Fruit fly (Drosophila melanogaster) whole organism, prepupa: ENCODE results near the gene CG11409.
A peak's percentile ranks its signal among the peaks of the same experiment; 100 is the strongest.

Experiments used
- Blimp-1 ChIP-seq: fragments of 200-800 bp; sonication (Bioruptor generic); optimal IDR thresholded peaks from 3 replicates; lab custom pipeline; 2017; ENCODE audit warnings: missing biosample characterization, missing genetic modification characterization, mild to moderate bottlenecking, moderate library complexity, missing genetic modification reagents
- CG10631 ChIP-seq: fragments of 200-800 bp; sonication (Bioruptor generic); optimal IDR thresholded peaks from 2 replicates; lab custom pipeline; 2016; ENCODE audit warnings: missing biosample characterization, missing genetic modification characterization
- CG10669 ChIP-seq: fragments of 200-800 bp; sonication (Bioruptor generic); optimal IDR thresholded peaks from 3 replicates; lab custom pipeline; 2018; ENCODE audit warnings: missing biosample characterization, mild to moderate bottlenecking, missing genetic modification characterization, moderate library complexity
- CG11294 ChIP-seq: fragments of 200-800 bp; sonication (Bioruptor generic); IDR thresholded peaks from 2 replicates; pipeline ENCODE4 v1.3.6; 2022; ENCODE audit warnings: missing biosample characterization, missing genetic modification characterization
- CG11902 ChIP-seq: fragments of 200-800 bp; sonication (Bioruptor generic); optimal IDR thresholded peaks from 3 replicates; lab custom pipeline; 2016; ENCODE audit warnings: missing biosample characterization, missing genetic modification characterization
- CG1621 ChIP-seq: fragments of 200-800 bp; sonication (Bioruptor generic); optimal IDR thresholded peaks from 3 replicates; lab custom pipeline; 2018; ENCODE audit warnings: missing biosample characterization, mild to moderate bottlenecking, missing genetic modification characterization
- CG31627 ChIP-seq: fragments of 200-800 bp; sonication (Bioruptor generic); optimal IDR thresholded peaks from 3 replicates; lab custom pipeline; 2016; ENCODE audit warnings: missing biosample characterization, missing genetic modification characterization
- CG32006 ChIP-seq: fragments of 200-800 bp; sonication (Bioruptor generic); optimal IDR thresholded peaks from 3 replicates; lab custom pipeline; 2017; ENCODE audit warnings: missing biosample characterization, mild to moderate bottlenecking, missing genetic modification characterization
- CG34406 ChIP-seq: fragments of 200-800 bp; sonication (Bioruptor generic); optimal IDR thresholded peaks from 3 replicates; lab custom pipeline; 2016; ENCODE audit warnings: missing biosample characterization, missing genetic modification characterization
- CG4318 ChIP-seq: fragments of 200-800 bp; sonication (Bioruptor generic); optimal IDR thresholded peaks from 3 replicates; lab custom pipeline; 2017; ENCODE audit warnings: missing biosample characterization, mild to moderate bottlenecking, missing genetic modification characterization
- CG6163 ChIP-seq: fragments of 200-800 bp; sonication (Bioruptor generic); IDR thresholded peaks from 3 replicates; pipeline ENCODE4 v1.3.6; 2022; ENCODE audit warnings: missing biosample characterization, missing genetic modification characterization
- CG6808 ChIP-seq: fragments of 200-800 bp; sonication (Bioruptor generic); optimal IDR thresholded peaks from 3 replicates; lab custom pipeline; 2017; ENCODE audit warnings: missing biosample characterization, missing genetic modification characterization, mild to moderate bottlenecking, moderate library complexity, missing genetic modification reagents
- CG6854 ChIP-seq: fragments of 200-800 bp; sonication (Bioruptor generic); optimal IDR thresholded peaks from 2 replicates; lab custom pipeline; 2017; ENCODE audit warnings: missing biosample characterization, mild to moderate bottlenecking, missing genetic modification characterization
- CG7368 ChIP-seq: fragments of 200-800 bp; sonication (Bioruptor generic); optimal IDR thresholded peaks from 3 replicates; lab custom pipeline; 2016; ENCODE audit warnings: missing biosample characterization, missing genetic modification characterization
- CG8119 ChIP-seq: fragments of 200-800 bp; sonication (Bioruptor generic); IDR thresholded peaks from 3 replicates; pipeline ENCODE4 v1.3.6; 2022; ENCODE audit warnings: missing biosample characterization, missing genetic modification characterization
- Eip75B ChIP-seq: fragments of 200-800 bp; sonication (Bioruptor generic); optimal IDR thresholded peaks from 3 replicates; lab custom pipeline; 2016; ENCODE audit warnings: missing biosample characterization, missing genetic modification characterization
- Eip78C ChIP-seq: fragments of 200-800 bp; sonication (Bioruptor generic); peaks from one replicate; lab custom pipeline; 2016; ENCODE audit warnings: missing biosample characterization, missing genetic modification characterization
- Ets96B ChIP-seq: fragments of 200-800 bp; optimal IDR thresholded peaks from 2 replicates; lab custom pipeline; 2019; ENCODE audit warnings: missing biosample characterization, mild to moderate bottlenecking, missing genetic modification characterization, moderate library complexity
- Lpt ChIP-seq: fragments of 200-800 bp; sonication (Bioruptor generic); optimal IDR thresholded peaks from 3 replicates; lab custom pipeline; 2016; ENCODE audit warnings: missing biosample characterization, missing genetic modification characterization
- OdsH ChIP-seq: fragments of 200-800 bp; sonication (Bioruptor generic); optimal IDR thresholded peaks from 3 replicates; lab custom pipeline; 2016; ENCODE audit warnings: missing biosample characterization, missing genetic modification characterization
- Sox102F ChIP-seq: fragments of 200-800 bp; sonication (Bioruptor generic); optimal IDR thresholded peaks from 2 replicates; lab custom pipeline; 2016; ENCODE audit warnings: missing biosample characterization, mild to moderate bottlenecking, missing genetic modification characterization
- Sox15 ChIP-seq: fragments of 200-800 bp; sonication (Bioruptor generic); optimal IDR thresholded peaks from 3 replicates; lab custom pipeline; 2016; ENCODE audit warnings: missing biosample characterization, missing genetic modification characterization
- acj6 ChIP-seq: fragments of 200-800 bp; sonication (Bioruptor generic); optimal IDR thresholded peaks from 3 replicates; lab custom pipeline; 2016; ENCODE audit warnings: missing biosample characterization, missing genetic modification characterization
- dac ChIP-seq: fragments of 200-800 bp; sonication (Bioruptor generic); optimal IDR thresholded peaks from 2 replicates; lab custom pipeline; 2017; ENCODE audit warnings: missing biosample characterization, mild to moderate bottlenecking, missing genetic modification characterization
- dsx ChIP-seq: fragments of 200-800 bp; optimal IDR thresholded peaks from 3 replicates; lab custom pipeline; 2019; ENCODE audit warnings: missing biosample characterization, mild to moderate bottlenecking, missing genetic modification characterization, moderate library complexity; ENCODE audit not compliant: poor library complexity, severe bottlenecking
- eg ChIP-seq: fragments of 200-800 bp; sonication (Bioruptor generic); IDR thresholded peaks from 3 replicates; pipeline ENCODE4 v1.3.6; 2022; ENCODE audit warnings: missing biosample characterization, missing genetic modification characterization
- esn ChIP-seq: fragments of 200-800 bp; sonication (Bioruptor generic); optimal IDR thresholded peaks from 2 replicates; lab custom pipeline; 2016; ENCODE audit warnings: missing biosample characterization, mild to moderate bottlenecking, missing genetic modification characterization, moderate library complexity
- fd85E ChIP-seq: fragments of 200-800 bp; sonication (Bioruptor generic); optimal IDR thresholded peaks from 3 replicates; lab custom pipeline; 2016; ENCODE audit warnings: missing biosample characterization, missing genetic modification characterization
- fkh ChIP-seq: fragments of 200-800 bp; sonication (Bioruptor generic); optimal IDR thresholded peaks from 3 replicates; lab custom pipeline; 2017; ENCODE audit warnings: missing biosample characterization, mild to moderate bottlenecking, missing genetic modification characterization, moderate library complexity
- lz ChIP-seq: fragments of 200-800 bp; sonication (Bioruptor generic); optimal IDR thresholded peaks from 3 replicates; lab custom pipeline; 2016; ENCODE audit warnings: missing biosample characterization, missing genetic modification characterization
- net ChIP-seq: fragments of 200-800 bp; sonication (Bioruptor generic); optimal IDR thresholded peaks from 3 replicates; lab custom pipeline; 2016; ENCODE audit warnings: missing biosample characterization, missing genetic modification characterization
- pdm3 ChIP-seq: fragments of 200-800 bp; sonication (Bioruptor generic); optimal IDR thresholded peaks from 3 replicates; lab custom pipeline; 2016; ENCODE audit warnings: missing biosample characterization, missing genetic modification characterization
- salr ChIP-seq, 2 experiments: fragments of 200-800 bp; sonication (Bioruptor generic); optimal IDR thresholded peaks; 3 replicates each; lab custom pipeline; 2016 to 2018; ENCODE audit warnings: missing biosample characterization in 2 of 2, missing genetic modification characterization in 2 of 2, mild to moderate bottlenecking in 1 of 2
- spab ChIP-seq: fragments of 200-800 bp; sonication (Bioruptor generic); optimal IDR thresholded peaks from 2 replicates; lab custom pipeline; 2017; ENCODE audit warnings: missing biosample characterization, mild to moderate bottlenecking, missing genetic modification characterization, missing genetic modification reagents
- ss ChIP-seq, 2 experiments: fragments of 200-800 bp; sonication (Bioruptor generic); optimal IDR thresholded peaks; 2 replicates in 1 of 2; 3 replicates in 1 of 2; lab custom pipeline; 2017 to 2018; ENCODE audit warnings: mild to moderate bottlenecking in 2 of 2, missing biosample characterization in 2 of 2, missing genetic modification characterization in 2 of 2, moderate library complexity in 1 of 2
- svp ChIP-seq: fragments of 200-800 bp; sonication (Bioruptor generic); peaks from one replicate; lab custom pipeline; 2016; ENCODE audit warnings: missing biosample characterization, missing genetic modification characterization
- vri ChIP-seq: fragments of 200-800 bp; sonication (Bioruptor generic); optimal IDR thresholded peaks from 3 replicates; lab custom pipeline; 2016; ENCODE audit warnings: missing biosample characterization, mild to moderate bottlenecking, missing genetic modification characterization

Gene CG11409

DNA sequence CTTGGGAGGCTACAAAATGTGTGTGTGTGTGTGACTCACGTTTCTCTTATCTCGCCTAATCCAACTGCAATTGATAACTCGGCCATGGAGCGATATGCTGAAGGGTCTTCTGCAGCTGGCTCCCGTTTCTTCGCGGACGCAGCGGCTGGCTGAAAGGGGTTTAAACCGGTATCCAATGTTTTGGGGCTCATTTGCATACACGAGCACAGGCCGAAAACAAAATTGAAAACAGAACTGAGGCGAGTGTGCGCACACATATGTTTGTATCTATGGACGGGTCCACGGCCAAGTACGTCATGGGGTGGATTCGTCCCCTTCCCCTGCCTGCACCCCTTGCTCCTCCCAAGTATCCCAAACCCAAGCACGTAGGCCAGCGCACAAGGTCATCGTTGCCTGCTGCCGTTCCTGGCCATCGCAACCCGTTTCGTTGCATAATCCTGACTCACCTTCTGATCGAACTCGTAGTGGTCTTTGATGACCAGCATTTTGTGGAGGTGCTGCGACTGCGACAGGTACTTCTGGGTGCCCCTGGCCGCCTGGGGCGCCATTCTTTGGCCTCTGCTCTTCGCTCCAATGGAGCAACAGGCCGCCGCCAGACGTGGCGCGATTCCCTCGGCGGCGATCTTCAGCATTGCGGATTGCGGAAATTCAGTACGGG, 38.4 kb upstream of the CG11409 start:
- TF ChIP-seq CG11294 (GFP tag; lab: Robert Waterston, UW) = no peak
- peak; percentile 36 for TF ChIP-seq vri (GFP tag; lab: Kevin White, UChicago)

DNA sequence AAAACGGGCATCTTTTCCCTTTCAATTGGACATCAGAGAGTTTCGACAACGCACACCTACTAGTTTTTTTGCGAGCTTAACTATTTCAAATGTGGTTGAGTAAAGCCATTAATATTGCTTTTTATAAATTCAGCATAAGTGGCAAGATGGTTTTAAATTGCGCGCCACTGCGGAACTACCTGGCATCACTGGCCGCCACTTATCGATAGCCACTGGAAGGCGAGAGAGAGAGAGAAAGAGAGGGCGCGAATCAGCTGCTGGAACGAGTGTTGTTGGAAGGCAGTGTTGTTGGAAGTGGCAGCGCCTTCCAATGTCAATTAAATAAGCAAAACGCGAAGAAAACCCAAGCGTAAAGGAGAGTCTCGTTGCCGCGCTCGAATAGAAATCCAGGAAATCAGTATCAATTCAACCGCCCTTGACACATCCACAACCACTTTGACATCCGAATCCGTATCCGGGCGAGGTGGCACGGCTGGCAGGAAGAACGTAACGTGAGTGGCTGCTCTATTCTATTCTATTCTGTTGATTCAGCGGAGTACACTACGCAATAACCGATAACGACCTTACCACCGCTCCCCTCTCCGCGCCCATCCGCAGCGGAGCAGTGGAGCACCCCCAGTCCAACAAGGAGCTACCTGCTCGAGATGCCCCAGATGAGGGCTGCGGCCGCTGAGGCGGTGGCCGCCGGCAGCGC, 34.0 kb upstream of the CG11409 start, which contains the start of gene AMPKalpha:
AMPKalpha (plus strand) TSS at position 272 of the 694 bp plus-strand sequence.
- TF ChIP-seq salr (GFP tag; optimal IDR thresholded peaks at IDR 0.05; lab: Kevin White, UChicago) (no peak), CG11902 (GFP tag; lab: Kevin White, UChicago) (no peak), CG10669 (GFP tag; lab: Kevin White, UChicago) (no peak), vri (GFP tag; lab: Kevin White, UChicago) (no peak), Sox15 (GFP tag; lab: Kevin White, UChicago) (no peak), dac (GFP tag; lab: Kevin White, UChicago) (no peak), svp (GFP tag; lab: Kevin White, UChicago) (peak; percentile 62), ss (GFP tag; optimal IDR thresholded peaks at IDR 0.05; lab: Kevin White, UChicago) (no peak), lz (GFP tag; lab: Kevin White, UChicago) (no peak), acj6 (GFP tag; lab: Kevin White, UChicago) (no peak), CG10631 (GFP tag; lab: Kevin White, UChicago) (no peak), CG1621 (tag; lab: Kevin White, UChicago) (no peak), CG31627 (GFP tag; lab: Kevin White, UChicago) (no peak), Eip75B (GFP tag; lab: Kevin White, UChicago) (no peak), CG6808 (GFP tag; lab: Kevin White, UChicago) (peak; percentile 99), fd85E (no peak), Sox102F (GFP tag; lab: Kevin White, UChicago) (no peak), spab (no peak), esn (no peak), CG11294 (GFP tag; lab: Robert Waterston, UW) (no peak), Lpt (no peak), CG6163 (GFP tag; lab: Robert Waterston, UW) (no peak), Eip78C (GFP tag; lab: Kevin White, UChicago) (peak; percentile 17), eg (GFP tag; lab: Robert Waterston, UW) (no peak), CG6854 (peak; percentile 22), fkh (GFP tag; lab: Kevin White, UChicago) (peak; percentile 59), dsx (no peak), net (GFP tag; lab: Kevin White, UChicago) (no peak), Ets96B (tag; lab: Kevin White, UChicago) (no peak), CG8119 (no peak), pdm3 (GFP tag; lab: Kevin White, UChicago) (no peak), CG32006 (GFP tag; lab: Kevin White, UChicago) (no peak), CG34406 (GFP tag; lab: Kevin White, UChicago) (no peak)
- TF ChIP-seq, all 60 proteins: peak for 5

DNA sequence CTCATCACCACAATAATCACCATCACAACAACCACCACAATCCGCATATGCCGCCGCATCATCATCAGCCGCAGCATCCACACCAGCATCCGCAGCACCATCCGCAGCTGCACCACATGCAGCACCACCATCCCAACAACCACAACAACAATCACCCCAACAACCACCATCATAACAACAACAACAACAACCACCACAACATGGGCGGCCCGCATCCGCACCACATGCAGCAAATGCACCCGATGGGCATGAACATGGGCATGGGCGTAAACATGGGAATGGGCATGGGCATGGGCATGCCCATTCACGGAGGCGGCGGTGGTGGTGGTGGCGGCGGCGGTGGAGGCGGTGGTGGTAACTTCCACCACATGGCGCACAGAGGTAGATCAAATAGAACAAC, 31.3 kb upstream of the CG11409 start:
- TF ChIP-seq Blimp-1 (GFP tag; lab: Kevin White, UChicago) = no peak
- no peak for TF ChIP-seq CG6808 (GFP tag; lab: Kevin White, UChicago)
- no peak for TF ChIP-seq lz (GFP tag; lab: Kevin White, UChicago)
- no peak for TF ChIP-seq ss (GFP tag; optimal IDR thresholded peaks at IDR 0.05; lab: Kevin White, UChicago)
- TF ChIP-seq CG6854 = no peak
- TF ChIP-seq CG10669 (GFP tag; lab: Kevin White, UChicago) = no peak
- no peak for TF ChIP-seq CG31627 (GFP tag; lab: Kevin White, UChicago)
- TF ChIP-seq svp (GFP tag; lab: Kevin White, UChicago) = no peak
- TF ChIP-seq CG4318 = no peak
- no peak for TF ChIP-seq CG11294 (GFP tag; lab: Robert Waterston, UW)
- no peak for TF ChIP-seq acj6 (GFP tag; lab: Kevin White, UChicago)
- TF ChIP-seq CG7368 (GFP tag; lab: Kevin White, UChicago) = no peak
- no peak for TF ChIP-seq OdsH
- TF ChIP-seq, all 60 proteins: peak for 0
